Fruit fly (Drosophila melanogaster) Kc167 (cell line): Measurements from ENCODE around the gene Gnpat.

Experiments
- Sin3A ChIP-seq: fragments of >200 bp; optimal IDR thresholded peaks from 2 replicates; lab custom pipeline; 2018; ENCODE audit warnings: missing external identifiers
- h ChIP-seq: fragments of >200 bp; optimal IDR thresholded peaks from 3 replicates; lab custom pipeline; 2018; ENCODE audit warnings: missing external identifiers
- insv ChIP-seq: fragments of >200 bp; optimal IDR thresholded peaks from 3 replicates; lab custom pipeline; 2018; ENCODE audit warnings: missing external identifiers
- psq ChIP-seq: fragments of >200 bp; optimal IDR thresholded peaks from 2 replicates; lab custom pipeline; 2017; ENCODE audit warnings: missing external identifiers
- ttk ChIP-seq: sonication (Bioruptor generic); optimal IDR thresholded peaks from 2 replicates; lab custom pipeline; 2017; ENCODE audit warnings: missing external identifiers

- TF ChIP-seq Sin3A (lab: Kevin White, UChicago), result no peak
- TF ChIP-seq insv (lab: Kevin White, UChicago), result no peak
- no peak for TF ChIP-seq h (lab: Kevin White, UChicago)
- no peak for TF ChIP-seq psq (lab: Kevin White, UChicago)
- no peak for TF ChIP-seq ttk
Measured at dm6 chr3R:25446482-25447300, 44.0 kb downstream of the Gnpat start.
